Fruit fly (Drosophila melanogaster) whole organism, embryonic: ENCODE measurements around the gene CG3342.
A peak's percentile ranks its signal among the peaks of the same experiment; 100 is the strongest.

Experiments used
- CG11696 ChIP-seq: fragments of 200-800 bp; sonication (Bioruptor generic); IDR thresholded peaks from 2 replicates; pipeline ENCODE4 v1.3.6; 2022; ENCODE audit warnings: missing biosample characterization, missing genetic modification characterization
- CG12236 ChIP-seq: fragments of 200-800 bp; sonication (Bioruptor generic); optimal IDR thresholded peaks from 2 replicates; lab custom pipeline; 2016; ENCODE audit warnings: missing biosample characterization, missing genetic modification characterization
- CG12391 ChIP-seq: fragments of 200-800 bp; sonication (Bioruptor generic); optimal IDR thresholded peaks from 3 replicates; lab custom pipeline; 2018; ENCODE audit warnings: missing biosample characterization, mild to moderate bottlenecking, missing genetic modification characterization, moderate library complexity
- CG13123 ChIP-seq: fragments of 200-800 bp; sonication (Bioruptor generic); optimal IDR thresholded peaks from 2 replicates; lab custom pipeline; 2016; ENCODE audit warnings: missing biosample characterization, missing genetic modification characterization
- CG13424 ChIP-seq: fragments of 200-800 bp; sonication (Bioruptor generic); optimal IDR thresholded peaks from 2 replicates; lab custom pipeline; 2019; ENCODE audit warnings: missing biosample characterization, mild to moderate bottlenecking, missing genetic modification characterization, moderate library complexity
- CG13624 ChIP-seq: fragments of 200-800 bp; sonication (Bioruptor generic); optimal IDR thresholded peaks from 2 replicates; lab custom pipeline; 2016; ENCODE audit warnings: missing biosample characterization, missing genetic modification characterization
- CG15011 ChIP-seq: fragments of 200-800 bp; sonication (Bioruptor generic); optimal IDR thresholded peaks from 3 replicates; lab custom pipeline; 2018; ENCODE audit warnings: missing biosample characterization, mild to moderate bottlenecking, missing genetic modification characterization
- CG15269 ChIP-seq: fragments of 200-800 bp; sonication (Bioruptor generic); optimal IDR thresholded peaks from 2 replicates; lab custom pipeline; 2018; ENCODE audit warnings: missing biosample characterization, mild to moderate bottlenecking, missing genetic modification characterization, moderate library complexity
- CG15479 ChIP-seq: fragments of 200-800 bp; sonication (Bioruptor generic); optimal IDR thresholded peaks from 3 replicates; lab custom pipeline; 2019; ENCODE audit warnings: missing biosample characterization, mild to moderate bottlenecking, missing genetic modification characterization, moderate library complexity
- CG17568 ChIP-seq: fragments of 200-800 bp; sonication (Bioruptor generic); optimal IDR thresholded peaks from 2 replicates; lab custom pipeline; 2018; ENCODE audit warnings: missing biosample characterization, mild to moderate bottlenecking, missing genetic modification characterization, moderate library complexity
- CG1792 ChIP-seq: fragments of 200-800 bp; sonication (Bioruptor generic); optimal IDR thresholded peaks from 2 replicates; lab custom pipeline; 2016; ENCODE audit warnings: missing biosample characterization, missing genetic modification characterization
- CG2875 ChIP-seq: fragments of 200-800 bp; sonication (Bioruptor generic); optimal IDR thresholded peaks from 2 replicates; lab custom pipeline; 2017; ENCODE audit warnings: missing biosample characterization, mild to moderate bottlenecking, missing genetic modification characterization, missing genetic modification reagents
- CG30020 ChIP-seq: fragments of 200-800 bp; optimal IDR thresholded peaks from 2 replicates; lab custom pipeline; 2019; ENCODE audit warnings: missing biosample characterization, mild to moderate bottlenecking, missing genetic modification characterization, moderate library complexity
- CG30403 ChIP-seq: fragments of 200-800 bp; sonication (Bioruptor generic); optimal IDR thresholded peaks from 3 replicates; lab custom pipeline; 2016; ENCODE audit warnings: missing biosample characterization, missing genetic modification characterization
- CG3065 ChIP-seq: fragments of 200-800 bp; sonication (Bioruptor generic); optimal IDR thresholded peaks from 2 replicates; lab custom pipeline; 2016; ENCODE audit warnings: missing biosample characterization, missing genetic modification characterization
- CG32772 ChIP-seq: fragments of 200-800 bp; sonication (Bioruptor generic); IDR thresholded peaks from 2 replicates; pipeline ENCODE4 v1.3.6; 2022; ENCODE audit warnings: missing biosample characterization, missing genetic modification characterization
- CG3281 ChIP-seq: fragments of 200-800 bp; sonication (Bioruptor generic); optimal IDR thresholded peaks from 3 replicates; lab custom pipeline; 2017; ENCODE audit warnings: missing biosample characterization, mild to moderate bottlenecking, missing genetic modification characterization
- CG33557 ChIP-seq: fragments of 200-800 bp; sonication (Bioruptor generic); optimal IDR thresholded peaks from 2 replicates; lab custom pipeline; 2019; ENCODE audit warnings: missing biosample characterization, mild to moderate bottlenecking, missing genetic modification characterization, moderate library complexity
- CG9817 ChIP-seq: fragments of 200-800 bp; sonication (Bioruptor generic); optimal IDR thresholded peaks from 2 replicates; lab custom pipeline; 2018; ENCODE audit warnings: missing biosample characterization, mild to moderate bottlenecking, missing genetic modification characterization, moderate library complexity
- CkIIα-i1 ChIP-seq: fragments of 200-800 bp; sonication (Bioruptor generic); IDR thresholded peaks from 2 replicates; pipeline ENCODE4 v1.3.6; 2022; ENCODE audit warnings: missing biosample characterization, missing genetic modification characterization
- CrebB ChIP-seq: fragments of 200-800 bp; sonication (Bioruptor generic); optimal IDR thresholded peaks from 3 replicates; lab custom pipeline; 2018; ENCODE audit warnings: missing biosample characterization, mild to moderate bottlenecking, missing genetic modification characterization
- Fer1 ChIP-seq: fragments of 200-800 bp; sonication (Bioruptor generic); optimal IDR thresholded peaks from 2 replicates; lab custom pipeline; 2017; ENCODE audit warnings: missing biosample characterization, mild to moderate bottlenecking, missing genetic modification characterization
- HLH54F ChIP-seq: fragments of 200-800 bp; sonication (Bioruptor generic); optimal IDR thresholded peaks from 3 replicates; lab custom pipeline; 2016; ENCODE audit warnings: missing biosample characterization, missing genetic modification characterization
- Med ChIP-seq: fragments of 200-800 bp; sonication (Bioruptor generic); peaks from one replicate; lab custom pipeline; 2016; ENCODE audit warnings: missing biosample characterization, missing genetic modification characterization, mild to moderate bottlenecking, inconsistent platforms, moderate library complexity
- Oli ChIP-seq: fragments of 200-800 bp; sonication (Bioruptor generic); optimal IDR thresholded peaks from 2 replicates; lab custom pipeline; 2018; ENCODE audit warnings: missing biosample characterization, mild to moderate bottlenecking, missing genetic modification characterization, moderate library complexity
- Ravus ChIP-seq: fragments of 200-800 bp; sonication (Bioruptor generic); IDR thresholded peaks from 2 replicates; pipeline ENCODE4 v1.3.6; 2022; ENCODE audit warnings: missing biosample characterization, missing genetic modification characterization
- Sin3A ChIP-seq: fragments of >200 bp; optimal IDR thresholded peaks from 2 replicates; lab custom pipeline; 2018
- TFAM ChIP-seq: fragments of 200-800 bp; sonication (Bioruptor generic); optimal IDR thresholded peaks from 2 replicates; lab custom pipeline; 2017; ENCODE audit warnings: missing biosample characterization, missing genetic modification characterization, inconsistent platforms
- ab ChIP-seq: fragments of 200-800 bp; sonication (Bioruptor generic); optimal IDR thresholded peaks from 2 replicates; lab custom pipeline; 2016; ENCODE audit warnings: missing biosample characterization, missing genetic modification characterization
- amos ChIP-seq: fragments of 200-800 bp; sonication (Bioruptor generic); IDR thresholded peaks from 2 replicates; pipeline ENCODE4 v1.3.6; 2022; ENCODE audit warnings: missing biosample characterization, missing genetic modification characterization; ENCODE audit not compliant: partially characterized antibody
- bbx ChIP-seq: fragments of 200-800 bp; sonication (Bioruptor generic); IDR thresholded peaks from 2 replicates; pipeline ENCODE4 v1.3.6; 2022; ENCODE audit warnings: missing biosample characterization, missing genetic modification characterization; ENCODE audit not compliant: partially characterized antibody
- bcd ChIP-seq: fragments of 200-800 bp; sonication (Bioruptor generic); optimal IDR thresholded peaks from 2 replicates; lab custom pipeline; 2017; ENCODE audit warnings: missing biosample characterization, mild to moderate bottlenecking, missing genetic modification characterization
- br ChIP-seq: fragments of >200 bp; optimal IDR thresholded peaks from 2 replicates; lab custom pipeline; 2017
- disco-r ChIP-seq: fragments of 200-800 bp; sonication (Bioruptor generic); optimal IDR thresholded peaks from 2 replicates; lab custom pipeline; 2016; ENCODE audit warnings: missing biosample characterization, missing genetic modification characterization
- dm ChIP-seq: fragments of 200-800 bp; sonication (Bioruptor generic); optimal IDR thresholded peaks from 3 replicates; lab custom pipeline; 2016; ENCODE audit warnings: missing biosample characterization, missing genetic modification characterization
- emc ChIP-seq: fragments of 200-800 bp; sonication (Bioruptor generic); optimal IDR thresholded peaks from 2 replicates; lab custom pipeline; 2016; ENCODE audit warnings: missing biosample characterization, missing genetic modification characterization
- fru ChIP-seq: fragments of >200 bp; optimal IDR thresholded peaks from 2 replicates; lab custom pipeline; 2017
- gsb-n ChIP-seq: fragments of 200-800 bp; sonication (Bioruptor generic); optimal IDR thresholded peaks from 3 replicates; lab custom pipeline; 2018; ENCODE audit warnings: missing biosample characterization, mild to moderate bottlenecking, missing genetic modification characterization
- gt ChIP-seq: fragments of 200-800 bp; sonication (Bioruptor generic); IDR thresholded peaks from 2 replicates; pipeline ENCODE4 v1.3.6; 2022; ENCODE audit warnings: missing biosample characterization, missing genetic modification characterization
- lmd ChIP-seq: fragments of 200-800 bp; sonication (Bioruptor generic); IDR thresholded peaks from 2 replicates; pipeline ENCODE4 v1.3.6; 2022; ENCODE audit warnings: missing biosample characterization, missing genetic modification characterization
- nerfin-1 ChIP-seq: fragments of 200-800 bp; sonication (Bioruptor generic); optimal IDR thresholded peaks from 3 replicates; lab custom pipeline; 2019; ENCODE audit warnings: missing biosample characterization, mild to moderate bottlenecking, missing genetic modification characterization, moderate library complexity
- odd ChIP-seq: fragments of 200-800 bp; sonication (Bioruptor generic); optimal IDR thresholded peaks from 2 replicates; lab custom pipeline; 2017; ENCODE audit warnings: missing biosample characterization, mild to moderate bottlenecking, missing genetic modification characterization
- peb ChIP-seq: fragments of 200-800 bp; sonication (Bioruptor generic); IDR thresholded peaks from 2 replicates; pipeline ENCODE4 v1.3.6; 2022; ENCODE audit warnings: missing biosample characterization, missing genetic modification characterization
- psq ChIP-seq: fragments of 200-800 bp; sonication (Bioruptor generic); optimal IDR thresholded peaks from 2 replicates; lab custom pipeline; 2017; ENCODE audit warnings: missing biosample characterization, missing genetic modification characterization
- slou ChIP-seq: fragments of 200-800 bp; sonication (Bioruptor generic); optimal IDR thresholded peaks from 3 replicates; lab custom pipeline; 2016; ENCODE audit warnings: missing biosample characterization, missing genetic modification characterization
- sqz ChIP-seq: fragments of 200-800 bp; sonication (Bioruptor generic); optimal IDR thresholded peaks from 3 replicates; lab custom pipeline; 2018; ENCODE audit warnings: missing biosample characterization, mild to moderate bottlenecking, missing genetic modification characterization
- stc ChIP-seq: fragments of 200-800 bp; sonication (Bioruptor generic); IDR thresholded peaks from 2 replicates; pipeline ENCODE4 v1.3.6; 2022; ENCODE audit warnings: missing biosample characterization, missing genetic modification characterization
- stwl ChIP-seq: fragments of 200-800 bp; sonication (Bioruptor generic); optimal IDR thresholded peaks from 3 replicates; lab custom pipeline; 2018; ENCODE audit warnings: missing biosample characterization, mild to moderate bottlenecking, missing genetic modification characterization, moderate library complexity
- toy ChIP-seq: fragments of 200-800 bp; sonication (Bioruptor generic); IDR thresholded peaks from 2 replicates; pipeline ENCODE4 v1.3.6; 2022; ENCODE audit warnings: missing biosample characterization, missing genetic modification characterization
- unc-4 ChIP-seq: fragments of 200-800 bp; sonication (Bioruptor generic); IDR thresholded peaks from 2 replicates; pipeline ENCODE4 v1.3.6; 2022; ENCODE audit warnings: missing biosample characterization, missing genetic modification characterization; ENCODE audit not compliant: partially characterized antibody
- zfh1 ChIP-seq: fragments of 200-800 bp; sonication (Bioruptor generic); IDR thresholded peaks from 3 replicates; pipeline ENCODE4 v1.3.6; 2022; ENCODE audit warnings: missing biosample characterization, missing genetic modification characterization

Gene CG3342

dm6 chrX:6571234-6571915 is 43.7 kb upstream of the CG3342 start (continued):
- TF ChIP-seq CG13424 (tag; lab: Kevin White, UChicago) (peak; percentile 94), CG13624 (GFP tag; lab: Kevin White, UChicago) (no peak), gsb-n (tag; lab: Kevin White, UChicago) (peak; percentile 93), Fer1 (GFP tag; lab: Kevin White, UChicago) (peak; percentile 82), CG1792 (GFP tag; lab: Kevin White, UChicago) (no peak), CG30403 (GFP tag; lab: Kevin White, UChicago) (peak; percentile 90), br (lab: Kevin White, UChicago) (no peak), ab (GFP tag; lab: Kevin White, UChicago) (no peak), CG12391 (peak; percentile 93), CG11696 (GFP tag; lab: Robert Waterston, UW) (peak; percentile 92), CG15269 (peak; percentile 88), CG32772 (GFP tag; lab: Robert Waterston, UW) (peak; percentile 83), odd (GFP tag; lab: Kevin White, UChicago) (peak; percentile 89), TFAM (GFP tag; lab: Kevin White, UChicago) (peak; percentile 40), CG30020 (tag; lab: Kevin White, UChicago) (peak; percentile 70), CrebB (tag; lab: Kevin White, UChicago) (peak; percentile 54), lmd (peak; percentile 87), Sin3A (lab: Kevin White, UChicago) (no peak), fru (lab: Kevin White, UChicago) (no peak), zfh1 (GFP tag; lab: Robert Waterston, UW) (peak; percentile 88), CG13123 (GFP tag; lab: Kevin White, UChicago) (peak; percentile 53), CG17568 (peak; percentile 80), CG15011 (GFP tag; lab: Kevin White, UChicago) (peak; percentile 79), CG2875 (GFP tag; lab: Kevin White, UChicago) (peak; percentile 87), sqz (peak; percentile 88), CG3281 (GFP tag; lab: Kevin White, UChicago) (peak; percentile 82), CG12236 (no peak), disco-r (GFP tag; lab: Kevin White, UChicago) (no peak), peb (peak; percentile 81), CG15479 (no peak), CG33557 (GFP tag; lab: Kevin White, UChicago) (peak; percentile 92), Ravus (GFP tag; lab: Robert Waterston, UW) (no peak; the same call in 1 of the 2 replicates), Oli (tag; lab: Kevin White, UChicago) (peak; percentile 92), stc (peak; percentile 82), nerfin-1 (tag; lab: Kevin White, UChicago) (peak; percentile 92), psq (GFP tag; lab: Kevin White, UChicago) (peak; percentile 42), CkIIα-i1 (GFP tag; lab: Robert Waterston, UW) (no peak), bcd (GFP tag; lab: Kevin White, UChicago) (peak; percentile 89), toy (GFP tag; lab: Robert Waterston, UW) (no peak), CG9817 (tag; lab: Kevin White, UChicago) (peak; percentile 74), amos (no peak), bbx (no peak), HLH54F (GFP tag; lab: Kevin White, UChicago) (no peak), emc (GFP tag; lab: Kevin White, UChicago) (no peak), CG3065 (peak; percentile 40), gt (GFP tag; lab: Robert Waterston, UW) (peak; percentile 63), unc-4 (GFP tag; lab: Robert Waterston, UW) (no peak), slou (GFP tag; lab: Kevin White, UChicago) (no peak), stwl (tag; lab: Kevin White, UChicago) (peak; percentile 11), Med (peak; percentile 81), dm (no peak)
